Fruit fly (Drosophila melanogaster) S2 (cell line): ENCODE data around the gene CG5359.

Source experiments
- CG8478 ChIP-seq: fragments of >200 bp; optimal IDR thresholded peaks from 2 replicates; lab custom pipeline; 2018
- CTCF ChIP-seq, 2 experiments: fragments of >200 bp; optimal IDR thresholded peaks; 2 replicates each; lab custom pipeline; 2018

DNA sequence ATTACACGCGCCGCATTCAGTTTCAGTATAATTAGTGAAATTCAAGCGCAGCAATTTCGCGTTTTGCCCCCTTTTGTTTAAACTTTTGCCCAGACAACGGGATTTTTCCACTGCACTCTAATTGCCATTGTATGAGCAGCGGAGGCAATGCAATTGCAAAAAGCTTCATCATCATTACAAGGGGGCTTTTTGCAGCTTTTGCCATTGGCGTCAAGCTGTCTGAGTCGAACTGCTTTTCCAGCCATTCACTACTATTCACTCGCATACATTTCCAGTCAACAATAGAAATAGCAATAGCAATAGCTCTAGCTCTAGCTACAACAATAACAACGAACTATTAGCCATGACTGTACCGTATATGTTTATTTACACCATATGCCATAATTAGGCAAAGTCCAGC lies 43.9 kb downstream of the CG5359 start:
- TF ChIP-seq CG8478 (lab: Kevin White, UChicago), result no peak
- no peak for TF ChIP-seq CTCF (optimal IDR thresholded peaks at IDR 0.05; lab: Kevin White, UChicago)
